Fruit fly (Drosophila melanogaster): ENCODE results near the gene CRMP.

CRMP gene

DNA sequence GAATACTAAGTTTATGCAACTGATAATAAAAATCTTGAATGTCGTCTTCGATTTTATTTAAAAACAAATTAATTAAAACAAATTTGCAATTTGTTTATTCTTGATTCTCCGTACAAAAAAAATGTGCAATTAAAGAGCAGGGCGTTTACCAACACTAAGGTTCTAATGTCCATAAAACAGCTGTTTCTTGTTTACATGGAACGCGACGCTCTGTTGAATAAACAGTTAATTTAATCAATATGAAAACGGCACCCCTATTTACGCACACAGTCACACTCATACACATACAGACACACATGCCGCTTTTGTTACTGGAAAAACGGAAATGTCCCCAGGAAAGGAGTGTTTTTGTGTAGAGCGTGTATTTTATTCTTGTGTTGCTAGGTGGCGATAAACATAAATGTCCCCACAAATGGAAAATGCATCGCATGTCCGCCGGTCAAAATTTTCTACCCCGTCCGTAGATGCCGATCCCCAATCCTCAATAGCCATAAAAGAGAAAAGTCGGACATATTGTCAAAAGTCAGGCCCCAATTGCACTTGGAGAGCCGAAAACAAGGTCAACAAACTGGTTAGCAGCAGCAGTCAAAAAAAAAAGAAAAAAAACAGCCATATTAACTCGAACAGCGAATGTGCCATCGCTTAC lies 52.2 kb downstream of the CRMP start (continued):
- TF ChIP-seq aop (GFP tag; IDR thresholded peaks at IDR 0.05) (no peak), Lhr (GFP tag; optimal IDR thresholded peaks at IDR 0.05) (peak; percentile 68), CG16779 (GFP tag; IDR thresholded peaks at IDR 0.05) (no peak), Atf-2 (GFP tag; optimal IDR thresholded peaks at IDR 0.05) (peak; percentile 46), schlank (tag; optimal IDR thresholded peaks at IDR 0.05) (peak; percentile 62), h (optimal IDR thresholded peaks at IDR 0.05) (no peak), CG30431 (GFP tag; optimal IDR thresholded peaks at IDR 0.05) (no peak), chm (GFP tag; IDR thresholded peaks at IDR 0.05) (no peak), kah (GFP tag; optimal IDR thresholded peaks at IDR 0.05) (peak; percentile 63), sens-2 (GFP tag; IDR thresholded peaks at IDR 0.05) (no peak), CG6272 (GFP tag; IDR thresholded peaks at IDR 0.05) (no peak), Gsc (GFP tag; IDR thresholded peaks at IDR 0.05) (no peak), Sin3A (optimal IDR thresholded peaks at IDR 0.05) (no peak), org-1 (GFP tag; optimal IDR thresholded peaks at IDR 0.05) (peak; percentile 69), eve (GFP tag; optimal IDR thresholded peaks at IDR 0.05) (no peak), zen2 (GFP tag; IDR thresholded peaks at IDR 0.05; ENCODE audit: partially characterized antibody) (no peak), CG1024 (GFP tag; IDR thresholded peaks at IDR 0.05) (no peak), jumu (GFP tag; optimal IDR thresholded peaks at IDR 0.05) (peak; percentile 41), ftz-f1 (GFP tag; optimal IDR thresholded peaks at IDR 0.05) (no peak), CG11504 (tag; optimal IDR thresholded peaks at IDR 0.05) (peak; percentile 72), Blimp-1 (GFP tag; optimal IDR thresholded peaks at IDR 0.05) (peak; percentile 70), gfzf (GFP tag; optimal IDR thresholded peaks at IDR 0.05) (peak; percentile 9), chn (GFP tag; optimal IDR thresholded peaks at IDR 0.05) (peak; percentile 52), CG18011 (GFP tag; optimal IDR thresholded peaks at IDR 0.05) (peak; percentile 32), HLH3B (GFP tag; IDR thresholded peaks at IDR 0.05) (no peak), en (GFP tag; optimal IDR thresholded peaks at IDR 0.05) (peak; percentile 69), C15 (GFP tag; IDR thresholded peaks at IDR 0.05) (no peak), HHEX (GFP tag; optimal IDR thresholded peaks at IDR 0.05) (peak; percentile 82), sim (GFP tag; IDR thresholded peaks at IDR 0.05) (no peak), gsb (GFP tag; IDR thresholded peaks at IDR 0.05) (no peak), CG4360 (GFP tag; IDR thresholded peaks at IDR 0.05) (no peak), CG10959 (GFP tag; IDR thresholded peaks at IDR 0.05) (no peak), CG11398 (GFP tag; optimal IDR thresholded peaks at IDR 0.05) (peak; percentile 80), TFAM (GFP tag; optimal IDR thresholded peaks at IDR 0.05) (peak; percentile 9), peb (GFP tag; IDR thresholded peaks at IDR 0.05) (no peak), caup (GFP tag; optimal IDR thresholded peaks at IDR 0.05; ENCODE audit: severe bottlenecking) (peak; percentile 88), CG7745 (tag; optimal IDR thresholded peaks at IDR 0.05) (peak; percentile 76), CG33213 (GFP tag; optimal IDR thresholded peaks at IDR 0.05) (peak; percentile 92), CG8924 (tag; optimal IDR thresholded peaks at IDR 0.05) (peak; percentile 89), CG17612 (GFP tag; IDR thresholded peaks at IDR 0.05) (no peak), Fer1 (GFP tag; optimal IDR thresholded peaks at IDR 0.05) (peak; percentile 81), CG8944 (GFP tag; optimal IDR thresholded peaks at IDR 0.05) (peak; percentile 64), Usf (GFP tag; optimal IDR thresholded peaks at IDR 0.05) (no peak), Sry-δ (GFP tag; optimal IDR thresholded peaks at IDR 0.05) (peak; percentile 21), CG11560 (tag; IDR thresholded peaks at IDR 0.05) (no peak), seq (GFP tag; IDR thresholded peaks at IDR 0.05) (no peak), CoRest (tag; optimal IDR thresholded peaks at IDR 0.05) (peak; percentile 58), prd (optimal IDR thresholded peaks at IDR 0.05) (no peak), prd (GFP tag; IDR thresholded peaks at IDR 0.05) (no peak), pho (GFP tag; optimal IDR thresholded peaks at IDR 0.05) (peak; percentile 54), Dp (GFP tag; optimal IDR thresholded peaks at IDR 0.05) (no peak), ham (GFP tag; IDR thresholded peaks at IDR 0.05) (no peak), CG7372 (GFP tag; IDR thresholded peaks at IDR 0.05) (no peak)
